Worm (Caenorhabditis elegans) whole organism, young adult: Measurements from ENCODE around the gene Y54G2A.15.

Experiments used
- ama-1 ChIP-seq, 3 experiments: fragments of 150-350 bp in 1 of 3; sonication (generic microtip) in 2 of 3; optimal IDR thresholded peaks; 2 replicates each; lab custom pipeline; 2014 to 2018; ENCODE audit warnings: missing biosample characterization in 2 of 3, missing genetic modification characterization in 2 of 3, missing genetic modification reagents in 2 of 3
- attf-5 ChIP-seq: fragments of 200-800 bp; sonication (Bioruptor generic); optimal IDR thresholded peaks from 2 replicates; lab custom pipeline; 2018; ENCODE audit warnings: mild to moderate bottlenecking, missing genetic modification characterization, missing compliant biosample characterization
- efl-1 ChIP-seq: fragments of 150-350 bp; optimal IDR thresholded peaks from 2 replicates; lab custom pipeline; 2014; ENCODE audit warnings: missing biosample characterization, missing genetic modification reagents, missing genetic modification characterization
- nfya-1 ChIP-seq: sonication (generic microtip); optimal IDR thresholded peaks from 2 replicates; lab custom pipeline; 2017; ENCODE audit warnings: antibody characterized with exemption, missing compliant biosample characterization, missing genetic modification characterization, borderline replicate concordance; ENCODE audit not compliant: insufficient read depth
- snpc-1.1 ChIP-seq: sonication (generic microtip); optimal IDR thresholded peaks from 2 replicates; lab custom pipeline; 2017; ENCODE audit warnings: missing genetic modification characterization, mild to moderate bottlenecking, missing compliant biosample characterization, antibody characterized with exemption, moderate library complexity, missing genotype, missing genetic modification reagents; ENCODE audit not compliant: insufficient read depth
- unc-130 ChIP-seq: sonication (generic microtip); optimal IDR thresholded peaks from 2 replicates; lab custom pipeline; 2016; ENCODE audit warnings: missing genetic modification reagents, missing genetic modification characterization, missing compliant biosample characterization
- unc-62 ChIP-seq: fragments of 150-350 bp; optimal IDR thresholded peaks from 2 replicates; lab custom pipeline; 2014; ENCODE audit warnings: missing biosample characterization, missing genetic modification reagents, missing genetic modification characterization

DNA sequence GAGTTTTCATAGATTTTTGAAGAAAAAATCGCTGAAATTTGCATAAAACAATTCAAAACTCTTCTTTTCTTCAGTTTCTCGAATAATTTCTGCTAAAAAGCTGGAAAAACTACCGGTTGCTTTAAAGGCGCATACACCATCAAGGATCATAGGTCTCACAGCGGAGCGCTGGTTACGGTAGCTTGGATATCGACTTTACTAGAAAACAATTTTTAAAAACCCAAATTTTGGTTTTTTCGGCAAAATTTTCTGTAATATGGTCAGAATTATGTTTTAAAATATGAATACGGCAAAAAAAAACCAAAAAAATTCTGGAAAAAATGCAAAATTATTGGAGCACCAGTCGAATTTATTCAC, 49.7 kb upstream of the Y54G2A.15 start:
- no peak for TF ChIP-seq unc-130
- no peak for TF ChIP-seq attf-5 (GFP tag; lab: Kevin White, UChicago)
- no peak for TF ChIP-seq unc-62 (GFP tag; lab: Kevin White, UChicago)
- TF ChIP-seq ama-1 (optimal IDR thresholded peaks at IDR 0.05; lab: Kevin White, UChicago) = no peak
- no peak for TF ChIP-seq ama-1 (GFP tag; optimal IDR thresholded peaks at IDR 0.05; lab: Kevin White, UChicago)
- TF ChIP-seq snpc-1.1 = no peak
- no peak for TF ChIP-seq nfya-1 (tag; lab: Kevin White, UChicago)
- peak; percentile 18 for TF ChIP-seq efl-1
